Worm (Caenorhabditis elegans) whole organism, L1 larva: Measurements from ENCODE around the gene Y44A6C.2.

Experiments used
- C34B4.2 ChIP-seq: sonication (generic microtip); optimal IDR thresholded peaks from 2 replicates; lab custom pipeline; 2017; ENCODE audit warnings: mild to moderate bottlenecking, missing genetic modification characterization, missing compliant biosample characterization
- aly-2 ChIP-seq: fragments of 150-350 bp; optimal IDR thresholded peaks from 2 replicates; lab custom pipeline; 2014; ENCODE audit warnings: missing biosample characterization, missing genetic modification characterization
- ama-1 ChIP-seq: fragments of 150-350 bp; optimal IDR thresholded peaks from 2 replicates; lab custom pipeline; 2014
- efl-1 ChIP-seq, 4 experiments: fragments of 150-350 bp; optimal IDR thresholded peaks in 3 of 4; peaks in 1 of 4; 1 replicate in 1 of 4; 2 replicates in 3 of 4; lab custom pipeline; 2014; ENCODE audit warnings: missing biosample characterization in 2 of 4, missing genetic modification characterization in 2 of 4, missing genetic modification reagents in 2 of 4
- egl-13 ChIP-seq: sonication (generic microtip); optimal IDR thresholded peaks from 2 replicates; lab custom pipeline; 2016; ENCODE audit warnings: missing genotype, missing genetic modification reagents, missing genetic modification characterization, missing compliant biosample characterization
- egl-27 ChIP-seq, 2 experiments: fragments of 150-350 bp in 1 of 2; sonication (generic microtip); optimal IDR thresholded peaks; 3 replicates each; lab custom pipeline; 2017 to 2018; ENCODE audit warnings: missing biosample characterization in 2 of 2, missing genetic modification characterization in 2 of 2, missing genetic modification reagents in 2 of 2
- fkh-10 ChIP-seq: sonication (generic microtip); optimal IDR thresholded peaks from 2 replicates; lab custom pipeline; 2017; ENCODE audit warnings: missing biosample characterization, missing genetic modification reagents, missing genetic modification characterization
- jun-1 ChIP-seq: fragments of 150-350 bp; optimal IDR thresholded peaks from 2 replicates; lab custom pipeline; 2014; ENCODE audit warnings: missing biosample characterization, missing genetic modification reagents, missing genetic modification characterization
- nhr-237 ChIP-seq: fragments of 150-350 bp; optimal IDR thresholded peaks from 2 replicates; lab custom pipeline; 2014; ENCODE audit warnings: missing biosample characterization, missing genetic modification characterization
- snpc-4 ChIP-seq: fragments of 150-350 bp; optimal IDR thresholded peaks from 2 replicates; lab custom pipeline; 2014; ENCODE audit warnings: missing biosample characterization, missing genetic modification characterization
- vab-15 ChIP-seq: sonication (generic microtip); optimal IDR thresholded peaks from 2 replicates; lab custom pipeline; 2017; ENCODE audit warnings: missing genotype, mild to moderate bottlenecking, missing genetic modification characterization, missing compliant biosample characterization
- ztf-11 ChIP-seq, 2 experiments: sonication (generic microtip); optimal IDR thresholded peaks; 2 replicates each; lab custom pipeline; 2016 to 2017; ENCODE audit warnings: missing genetic modification characterization in 2 of 2, missing biosample characterization in 1 of 2, missing compliant biosample characterization in 1 of 2

DNA sequence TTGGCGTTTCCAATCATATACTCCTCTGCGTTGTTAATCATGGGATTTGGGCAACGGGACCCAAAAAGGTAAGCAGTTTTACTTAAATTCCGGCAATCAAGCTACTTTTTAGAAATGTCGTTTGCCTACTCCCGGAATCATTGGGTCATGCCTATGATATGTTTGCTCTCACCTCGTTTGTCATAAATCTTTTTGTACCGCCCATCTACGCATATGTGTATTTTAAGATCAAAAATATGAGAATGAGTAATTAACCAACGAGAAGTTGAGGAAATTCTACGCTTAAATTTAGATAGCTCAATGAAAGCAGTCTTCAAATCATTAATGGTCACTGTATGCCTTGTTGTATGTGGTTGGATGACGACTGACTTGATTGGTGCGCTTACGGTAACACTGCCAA lies 39.7 kb upstream of the Y44A6C.2 start:
- TF ChIP-seq ztf-11 (tag; optimal IDR thresholded peaks at IDR 0.05; lab: Kevin White, UChicago) = no peak
- no peak for TF ChIP-seq fkh-10
- no peak for TF ChIP-seq egl-13
- no peak for TF ChIP-seq aly-2 (tag; lab: Kevin White, UChicago)
- TF ChIP-seq egl-27 (tag; optimal IDR thresholded peaks at IDR 0.05; lab: Kevin White, UChicago) = no peak
- no peak for TF ChIP-seq efl-1 (optimal IDR thresholded peaks at IDR 0.05; lab: Kevin White, UChicago)
- no peak for TF ChIP-seq efl-1 (GFP tag; optimal IDR thresholded peaks at IDR 0.05 in 1 of 2; lab: Kevin White, UChicago)
- no peak for TF ChIP-seq vab-15
- TF ChIP-seq nhr-237 (tag; lab: Kevin White, UChicago) = no peak
- no peak for TF ChIP-seq jun-1 (tag; lab: Kevin White, UChicago)
- no peak for TF ChIP-seq ama-1 (lab: Kevin White, UChicago)
- no peak for TF ChIP-seq snpc-4
- TF ChIP-seq C34B4.2 (tag; lab: Kevin White, UChicago) = no peak
